Worm (Caenorhabditis elegans) whole organism, L4 larva: ENCODE results near the gene F47B8.1.
"Not testable (repeated sequence)": the region's sequence is repeated elsewhere in the genome, so short reads cannot be mapped to it uniquely, and the experiment has no call there.

Experiments used
- R02D3.7 ChIP-seq: fragments of 150-350 bp; sonication (generic microtip); optimal IDR thresholded peaks from 3 replicates; lab custom pipeline; 2014; ENCODE audit warnings: missing biosample characterization, missing genetic modification characterization
- Y5F2A.4 ChIP-seq: fragments of 200-800 bp; sonication (Bioruptor generic); optimal IDR thresholded peaks from 2 replicates; lab custom pipeline; 2018; ENCODE audit warnings: mild to moderate bottlenecking, missing genetic modification characterization, missing compliant biosample characterization
- aly-2 ChIP-seq: sonication (generic microtip); optimal IDR thresholded peaks from 2 replicates; lab custom pipeline; 2018; ENCODE audit warnings: missing biosample characterization, missing genetic modification characterization
- fos-1 ChIP-seq: fragments of 150-350 bp; optimal IDR thresholded peaks from 2 replicates; lab custom pipeline; 2014; ENCODE audit warnings: missing biosample characterization, missing genetic modification characterization
- lin-15B ChIP-seq: fragments of 150-350 bp; sonication (generic microtip); optimal IDR thresholded peaks from 3 replicates; lab custom pipeline; 2014; ENCODE audit warnings: missing biosample characterization, missing genetic modification characterization
- mdl-1 ChIP-seq, 2 experiments: fragments of 150-350 bp in 1 of 2; sonication (generic microtip) in 1 of 2; optimal IDR thresholded peaks; 2 replicates each; lab custom pipeline; 2014 to 2017; ENCODE audit warnings: missing biosample characterization in 2 of 2, missing genetic modification characterization in 2 of 2
- nhr-42 ChIP-seq: fragments of 200-800 bp; sonication (Bioruptor generic); IDR thresholded peaks from 2 replicates; pipeline ENCODE4 v1.3.6; 2022; ENCODE audit warnings: missing genetic modification characterization, missing compliant biosample characterization
- pha-4 ChIP-seq, 2 experiments: fragments of 150-350 bp in 1 of 2; fragments of 200-800 bp in 1 of 2; sonication (Bioruptor generic) in 1 of 2; IDR thresholded peaks in 1 of 2; optimal IDR thresholded peaks in 1 of 2; 2 replicates each; pipeline versions ENCODE4 v1.3.6 to Lab custom; 2014 to 2022; ENCODE audit warnings: missing genetic modification characterization in 2 of 2, missing genetic modification reagents in 2 of 2, missing biosample characterization in 1 of 2, missing compliant biosample characterization in 1 of 2
- php-3 ChIP-seq: fragments of 200-800 bp; sonication (Bioruptor generic); IDR thresholded peaks from 2 replicates; pipeline ENCODE4 v1.3.6; 2022; ENCODE audit warnings: missing genetic modification reagents, missing genetic modification characterization, missing compliant biosample characterization
- saeg-2 ChIP-seq: fragments of 200-800 bp; sonication (Bioruptor generic); IDR thresholded peaks from 2 replicates; pipeline ENCODE4 v1.3.6; 2022; ENCODE audit warnings: missing genetic modification reagents, missing genetic modification characterization, missing compliant biosample characterization
- snpc-4 ChIP-seq: fragments of 150-350 bp; optimal IDR thresholded peaks from 2 replicates; lab custom pipeline; 2014; ENCODE audit warnings: missing biosample characterization, missing genetic modification characterization

- not testable (repeated sequence) for TF ChIP-seq R02D3.7 (tag; lab: Kevin White, UChicago); lin-15B (tag; lab: Kevin White, UChicago); php-3 (GFP tag; lab: Robert Waterston, UW); fos-1 (tag; lab: Kevin White, UChicago); aly-2 (tag; lab: Kevin White, UChicago); nhr-42; snpc-4 (tag; lab: Kevin White, UChicago); mdl-1 (tag; optimal IDR thresholded peaks at IDR 0.05; lab: Kevin White, UChicago); pha-4 (GFP tag; IDR thresholded peaks at IDR 0.05; lab: Robert Waterston, UW); pha-4 (tag; optimal IDR thresholded peaks at IDR 0.05; lab: Kevin White, UChicago); saeg-2; Y5F2A.4 (GFP tag; lab: Kevin White, UChicago)
These were observed 7.4 kb downstream of the F47B8.1 start, which contains the start of gene spig-4 for ce11 chrV:14306771-14307170.
